Fruit fly (Drosophila melanogaster): ENCODE measurements around the gene CG44194.

The CG44194 gene

DNA sequence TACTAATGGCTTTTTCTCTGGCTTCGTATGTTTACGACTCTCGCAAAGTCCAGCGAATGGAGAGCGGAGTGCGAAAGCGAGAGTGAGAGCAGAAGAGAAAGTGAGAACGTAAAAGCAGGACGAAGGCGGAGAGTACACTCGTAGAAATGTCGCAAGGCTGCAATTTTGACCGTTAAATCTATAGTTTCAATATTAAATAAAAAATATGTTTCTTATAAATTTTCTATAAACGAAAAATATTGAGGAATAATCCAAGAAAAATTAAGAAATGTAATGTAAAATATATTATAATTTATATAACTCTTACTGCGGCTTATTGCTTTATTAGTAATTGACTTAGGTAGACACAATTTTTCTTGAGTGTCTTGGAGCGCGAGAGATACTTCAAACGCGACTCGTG lies 23.1 kb downstream of the CG44194 start (continued):
- TF ChIP-seq Blimp-1 (GFP tag; optimal IDR thresholded peaks at IDR 0.05) (peak; percentile 40), CG3726 (GFP tag; IDR thresholded peaks at IDR 0.05) (no peak), CG14667 (GFP tag; IDR thresholded peaks at IDR 0.05) (no peak), eve (GFP tag; optimal IDR thresholded peaks at IDR 0.05) (no peak), lab (GFP tag; optimal IDR thresholded peaks at IDR 0.05) (peak; percentile 39), fd96Cb (tag; optimal IDR thresholded peaks at IDR 0.05) (no peak), tgo (GFP tag; IDR thresholded peaks at IDR 0.05) (peak; percentile 33; the same call in 1 of the 3 replicates), CG12299 (tag; optimal IDR thresholded peaks at IDR 0.05) (no peak), Oli (tag; optimal IDR thresholded peaks at IDR 0.05) (peak; percentile 2), Dp (GFP tag; optimal IDR thresholded peaks at IDR 0.05) (no peak), emc (GFP tag; optimal IDR thresholded peaks at IDR 0.05) (no peak), unpg (GFP tag; optimal IDR thresholded peaks at IDR 0.05) (no peak), CoRest (tag; optimal IDR thresholded peaks at IDR 0.05) (no peak), CG1024 (GFP tag; IDR thresholded peaks at IDR 0.05) (no peak), Hmr (GFP tag; optimal IDR thresholded peaks at IDR 0.05) (peak; percentile 24), hbn (GFP tag; IDR thresholded peaks at IDR 0.05; ENCODE audit: partially characterized antibody) (no peak), CG1233 (GFP tag; optimal IDR thresholded peaks at IDR 0.05) (no peak), CG17328 (GFP tag; IDR thresholded peaks at IDR 0.05) (no peak), ro (GFP tag; IDR thresholded peaks at IDR 0.05) (no peak), CG10462 (GFP tag; optimal IDR thresholded peaks at IDR 0.05) (no peak), Deaf1 (tag; optimal IDR thresholded peaks at IDR 0.05) (peak; percentile 59), Eip74EF (GFP tag; optimal IDR thresholded peaks at IDR 0.05) (no peak), NK7.1 (GFP tag; optimal IDR thresholded peaks at IDR 0.05) (no peak), CG11247 (GFP tag; IDR thresholded peaks at IDR 0.05) (no peak), Hr51 (GFP tag; optimal IDR thresholded peaks at IDR 0.05) (peak in 1 of 2 experiments; percentile 13), klu (GFP tag; IDR thresholded peaks at IDR 0.05) (no peak), zen (tag; optimal IDR thresholded peaks at IDR 0.05) (peak; percentile 35), HLHmδ (GFP tag; optimal IDR thresholded peaks at IDR 0.05) (no peak)

DNA sequence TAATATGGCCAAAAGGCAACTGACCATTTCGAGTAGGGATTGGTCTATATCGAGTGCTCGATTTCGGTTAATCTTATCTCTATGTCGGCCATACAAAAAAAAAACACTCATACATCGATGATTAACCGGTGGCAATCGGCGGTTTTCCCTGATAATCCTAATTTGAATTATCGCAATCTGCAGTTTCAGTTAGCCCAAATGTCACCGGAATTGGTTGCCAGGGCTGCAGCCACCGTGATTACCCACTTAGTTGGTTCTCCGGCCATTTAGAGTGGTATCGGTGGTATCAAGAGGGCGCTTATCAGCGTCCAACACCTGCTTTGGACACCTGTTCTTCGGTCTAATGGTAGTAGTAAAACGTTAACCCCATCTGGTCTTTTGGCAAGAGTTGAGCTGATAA lies 25.4 kb downstream of the CG44194 start:
- TF ChIP-seq Hey (tag; optimal IDR thresholded peaks at IDR 0.05) (peak; percentile 92), grn (GFP tag; optimal IDR thresholded peaks at IDR 0.05) (peak; percentile 81), lab (GFP tag; optimal IDR thresholded peaks at IDR 0.05) (peak; percentile 3), CG18599 (GFP tag; optimal IDR thresholded peaks at IDR 0.05) (peak; percentile 8), vnd (GFP tag; IDR thresholded peaks at IDR 0.05; ENCODE audit: partially characterized antibody) (peak; percentile 35; the same call in 1 of the 3 replicates), CG42726 (GFP tag; IDR thresholded peaks at IDR 0.05; ENCODE audit: partially characterized antibody) (no peak), sug (tag; optimal IDR thresholded peaks at IDR 0.05) (peak; percentile 80), disco-r (GFP tag; optimal IDR thresholded peaks at IDR 0.05) (no peak), exex (tag; optimal IDR thresholded peaks at IDR 0.05) (peak; percentile 98), gcm (GFP tag; optimal IDR thresholded peaks at IDR 0.05) (no peak), CG32772 (GFP tag; IDR thresholded peaks at IDR 0.05) (no peak), sd (tag; optimal IDR thresholded peaks at IDR 0.05) (peak; percentile 61), GATAe (GFP tag; conservative IDR thresholded peaks at IDR 0.05) (peak; percentile 76), CG10543 (GFP tag; optimal IDR thresholded peaks at IDR 0.05) (peak; percentile 10), mirr (GFP tag; optimal IDR thresholded peaks at IDR 0.05) (peak; percentile 63), CG34376 (GFP tag; optimal IDR thresholded peaks at IDR 0.05) (peak; percentile 78), insv (GFP tag; optimal IDR thresholded peaks at IDR 0.05) (no peak), CG7928 (GFP tag; optimal IDR thresholded peaks at IDR 0.05) (peak; percentile 57)

Measured in whole organism, embryonic.